Fruit fly (Drosophila melanogaster): ENCODE measurements around the gene CG32206.

Gene CG32206

dm6 chr3L:19294613-19295299 lies 118.0 kb downstream of the CG32206 start (continued):
- TF ChIP-seq Eip93F (GFP tag; optimal IDR thresholded peaks at IDR 0.05), result no peak
- no peak for TF ChIP-seq Gug (GFP tag; IDR thresholded peaks at IDR 0.05)
- peak; percentile 23 for TF ChIP-seq dsx (GFP tag; optimal IDR thresholded peaks at IDR 0.05; ENCODE audit: poor library complexity, severe bottlenecking)
- peak; percentile 41 for TF ChIP-seq CG6808 (GFP tag; optimal IDR thresholded peaks at IDR 0.05)
- TF ChIP-seq Sox15 (GFP tag; optimal IDR thresholded peaks at IDR 0.05), result no peak
- TF ChIP-seq spab (GFP tag; optimal IDR thresholded peaks at IDR 0.05), result peak; percentile 11
- TF ChIP-seq Blimp-1 (GFP tag; optimal IDR thresholded peaks at IDR 0.05), result no peak
- no peak for TF ChIP-seq CG1621 (tag; optimal IDR thresholded peaks at IDR 0.05)
- TF ChIP-seq Eip75B (GFP tag; optimal IDR thresholded peaks at IDR 0.05), result peak; percentile 23
- no peak for TF ChIP-seq lz (GFP tag; optimal IDR thresholded peaks at IDR 0.05)
- TF ChIP-seq CG3032 (tag; optimal IDR thresholded peaks at IDR 0.05), result no peak
- no peak for TF ChIP-seq CG32006 (GFP tag; optimal IDR thresholded peaks at IDR 0.05)
- peak; percentile 52; the same call in 2 of the 3 replicates for TF ChIP-seq CG6163 (GFP tag; IDR thresholded peaks at IDR 0.05)
- no peak for TF ChIP-seq CG4318 (GFP tag; optimal IDR thresholded peaks at IDR 0.05)
- TF ChIP-seq CG6854 (GFP tag; optimal IDR thresholded peaks at IDR 0.05), result peak; percentile 43
- TF ChIP-seq Hr38 (GFP tag; optimal IDR thresholded peaks at IDR 0.05), result no peak
- peak; percentile 80 for TF ChIP-seq svp (GFP tag)
- no peak for TF ChIP-seq CG11294 (GFP tag; IDR thresholded peaks at IDR 0.05)
- peak; percentile 1 for TF ChIP-seq CG8632 (GFP tag; optimal IDR thresholded peaks at IDR 0.05)

dm6 chr3L:19294235-19294612 lies 118.5 kb downstream of the CG32206 start, which contains the start of gene fal:
fal (plus strand) TSS chr3L:19294564.
- no peak for TF ChIP-seq CG8119 (GFP tag; IDR thresholded peaks at IDR 0.05)
- no peak for TF ChIP-seq fd85E (GFP tag; optimal IDR thresholded peaks at IDR 0.05)
- TF ChIP-seq Sox14 (GFP tag; optimal IDR thresholded peaks at IDR 0.05), result no peak
- TF ChIP-seq esn (GFP tag; optimal IDR thresholded peaks at IDR 0.05), result no peak
- no peak for TF ChIP-seq CG6163 (GFP tag; IDR thresholded peaks at IDR 0.05)
- no peak for TF ChIP-seq OdsH (GFP tag; optimal IDR thresholded peaks at IDR 0.05)
- TF ChIP-seq dac (GFP tag; optimal IDR thresholded peaks at IDR 0.05), result no peak
- no peak for TF ChIP-seq Hr38 (GFP tag; optimal IDR thresholded peaks at IDR 0.05)
- no peak for TF ChIP-seq CG6792 (GFP tag; optimal IDR thresholded peaks at IDR 0.05)
- TF ChIP-seq topi (GFP tag; optimal IDR thresholded peaks at IDR 0.05), result peak; percentile 14
- no peak for TF ChIP-seq CG3919 (GFP tag; optimal IDR thresholded peaks at IDR 0.05)
- peak; percentile 31 for TF ChIP-seq lz (GFP tag; optimal IDR thresholded peaks at IDR 0.05)
- TF ChIP-seq Met (GFP tag; optimal IDR thresholded peaks at IDR 0.05), result no peak
- no peak for TF ChIP-seq Eip75B (GFP tag; optimal IDR thresholded peaks at IDR 0.05)
- TF ChIP-seq CG31627 (GFP tag; optimal IDR thresholded peaks at IDR 0.05), result peak; percentile 51
- TF ChIP-seq Eip78C (GFP tag), result no peak
- no peak for TF ChIP-seq dsx (GFP tag; optimal IDR thresholded peaks at IDR 0.05; ENCODE audit: poor library complexity, severe bottlenecking)
- TF ChIP-seq Ets21C (GFP tag; optimal IDR thresholded peaks at IDR 0.05), result no peak
- TF ChIP-seq CG10631 (GFP tag; optimal IDR thresholded peaks at IDR 0.05), result no peak
- TF ChIP-seq pdm3 (GFP tag; optimal IDR thresholded peaks at IDR 0.05), result no peak
- no peak for TF ChIP-seq Hr4 (GFP tag; optimal IDR thresholded peaks at IDR 0.05)

- peak; percentile 37; the same call in 1 of the 2 replicates for TF ChIP-seq CG15336 (GFP tag; IDR thresholded peaks at IDR 0.05)
- TF ChIP-seq CG1621 (tag; optimal IDR thresholded peaks at IDR 0.05), result no peak
- TF ChIP-seq Eip75B (GFP tag; optimal IDR thresholded peaks at IDR 0.05), result no peak
- peak; percentile 95 for TF ChIP-seq Blimp-1 (GFP tag; optimal IDR thresholded peaks at IDR 0.05)
- TF ChIP-seq Eip78C (GFP tag), result peak; percentile 59
- TF ChIP-seq CG8119 (GFP tag; IDR thresholded peaks at IDR 0.05), result peak; percentile 25; the same call in 1 of the 3 replicates
- no peak for TF ChIP-seq cyc (GFP tag; optimal IDR thresholded peaks at IDR 0.05)
- TF ChIP-seq CG9139 (GFP tag; optimal IDR thresholded peaks at IDR 0.05), result no peak
- TF ChIP-seq salr (GFP tag; optimal IDR thresholded peaks at IDR 0.05), result no peak
- TF ChIP-seq dsx (GFP tag; optimal IDR thresholded peaks at IDR 0.05; ENCODE audit: poor library complexity, severe bottlenecking), result no peak
- TF ChIP-seq CG6792 (GFP tag; optimal IDR thresholded peaks at IDR 0.05), result no peak
- no peak for TF ChIP-seq Smox (GFP tag; optimal IDR thresholded peaks at IDR 0.05)
- TF ChIP-seq CG11762 (GFP tag; optimal IDR thresholded peaks at IDR 0.05; ENCODE audit: insufficient read depth), result no peak
- TF ChIP-seq CG8632 (GFP tag; optimal IDR thresholded peaks at IDR 0.05), result no peak
- TF ChIP-seq svp (GFP tag), result peak; percentile 31
- peak; percentile 21; the same call in 1 of the 3 replicates for TF ChIP-seq CG6163 (GFP tag; IDR thresholded peaks at IDR 0.05)
- TF ChIP-seq CG32006 (GFP tag; optimal IDR thresholded peaks at IDR 0.05), result peak; percentile 6
- TF ChIP-seq CG6854 (GFP tag; optimal IDR thresholded peaks at IDR 0.05), result peak; percentile 26
- TF ChIP-seq Gug (GFP tag; IDR thresholded peaks at IDR 0.05), result no peak
- TF ChIP-seq eg (GFP tag; IDR thresholded peaks at IDR 0.05), result peak; percentile 39; the same call in 1 of the 3 replicates
- no peak for TF ChIP-seq net (GFP tag; optimal IDR thresholded peaks at IDR 0.05)
Observed at dm6 chr3L:19293178-19293741, 119.5 kb downstream of the CG32206 start.

Data from whole organism, prepupa.